Fruit fly (Drosophila melanogaster) whole organism, embryonic: Measurements from ENCODE around the gene Cat.
A peak's percentile ranks its signal among the peaks of the same experiment; 100 is the strongest.

ENCODE experiments used
- Ada2b ChIP-seq: fragments of 200-800 bp; sonication (Bioruptor generic); IDR thresholded peaks from 2 replicates; pipeline ENCODE4 v1.3.6; 2022; ENCODE audit warnings: missing biosample characterization, missing genetic modification characterization
- Adf1 ChIP-seq: fragments of 200-800 bp; sonication (Bioruptor generic); IDR thresholded peaks from 2 replicates; pipeline ENCODE4 v1.3.6; 2022; ENCODE audit warnings: missing biosample characterization, missing genetic modification characterization
- Atf6 ChIP-seq: fragments of 200-800 bp; sonication (Bioruptor generic); IDR thresholded peaks from 2 replicates; pipeline ENCODE4 v1.3.6; 2022; ENCODE audit warnings: missing biosample characterization, missing genetic modification characterization
- CG11085 ChIP-seq: fragments of 200-800 bp; sonication (Bioruptor generic); IDR thresholded peaks from 2 replicates; pipeline ENCODE4 v1.3.6; 2022; ENCODE audit warnings: missing biosample characterization, missing genetic modification characterization
- CG12219 ChIP-seq: fragments of 200-800 bp; sonication (Bioruptor generic); optimal IDR thresholded peaks from 3 replicates; lab custom pipeline; 2018; ENCODE audit warnings: missing biosample characterization, mild to moderate bottlenecking, missing genetic modification characterization
- CG12391 ChIP-seq: fragments of 200-800 bp; sonication (Bioruptor generic); optimal IDR thresholded peaks from 3 replicates; lab custom pipeline; 2018; ENCODE audit warnings: missing biosample characterization, mild to moderate bottlenecking, missing genetic modification characterization, moderate library complexity
- CG12659 ChIP-seq: fragments of 200-800 bp; sonication (Bioruptor generic); optimal IDR thresholded peaks from 3 replicates; lab custom pipeline; 2017; ENCODE audit warnings: mild to moderate bottlenecking, missing biosample characterization, missing genetic modification reagents, missing genetic modification characterization
- CG12942 ChIP-seq: fragments of 200-800 bp; sonication (Bioruptor generic); optimal IDR thresholded peaks from 3 replicates; lab custom pipeline; 2016; ENCODE audit warnings: missing biosample characterization, missing genetic modification characterization
- CG13775 ChIP-seq: fragments of 200-800 bp; sonication (Bioruptor generic); optimal IDR thresholded peaks from 3 replicates; lab custom pipeline; 2017; ENCODE audit warnings: missing biosample characterization, mild to moderate bottlenecking, missing genetic modification characterization
- CG1602 ChIP-seq: fragments of 200-800 bp; sonication (Bioruptor generic); optimal IDR thresholded peaks from 3 replicates; lab custom pipeline; 2016; ENCODE audit warnings: missing biosample characterization, missing genetic modification characterization
- CG17328 ChIP-seq: fragments of 200-800 bp; sonication (Bioruptor generic); IDR thresholded peaks from 2 replicates; pipeline ENCODE4 v1.3.6; 2022; ENCODE audit warnings: missing biosample characterization, missing genetic modification characterization
- CG17912 ChIP-seq: fragments of 200-800 bp; sonication (Bioruptor generic); optimal IDR thresholded peaks from 2 replicates; lab custom pipeline; 2018; ENCODE audit warnings: missing biosample characterization, mild to moderate bottlenecking, missing genetic modification characterization
- CG18262 ChIP-seq: fragments of 200-800 bp; optimal IDR thresholded peaks from 3 replicates; lab custom pipeline; 2019; ENCODE audit warnings: missing biosample characterization, mild to moderate bottlenecking, missing genetic modification characterization, moderate library complexity
- CG1832 ChIP-seq: fragments of 200-800 bp; sonication (Bioruptor generic); optimal IDR thresholded peaks from 2 replicates; lab custom pipeline; 2017; ENCODE audit warnings: missing biosample characterization, mild to moderate bottlenecking, missing genetic modification characterization, inconsistent platforms
- CG2120 ChIP-seq: fragments of 200-800 bp; sonication (Bioruptor generic); optimal IDR thresholded peaks from 3 replicates; lab custom pipeline; 2016; ENCODE audit warnings: missing biosample characterization, missing genetic modification characterization
- CG30431 ChIP-seq: fragments of 200-800 bp; sonication (Bioruptor generic); optimal IDR thresholded peaks from 2 replicates; lab custom pipeline; 2017; ENCODE audit warnings: missing biosample characterization, missing genetic modification characterization
- CG32772 ChIP-seq: fragments of 200-800 bp; sonication (Bioruptor generic); IDR thresholded peaks from 2 replicates; pipeline ENCODE4 v1.3.6; 2022; ENCODE audit warnings: missing biosample characterization, missing genetic modification characterization
- CG3281 ChIP-seq: fragments of 200-800 bp; sonication (Bioruptor generic); optimal IDR thresholded peaks from 3 replicates; lab custom pipeline; 2017; ENCODE audit warnings: missing biosample characterization, mild to moderate bottlenecking, missing genetic modification characterization
- CG34224 ChIP-seq: fragments of 200-800 bp; sonication (Bioruptor generic); IDR thresholded peaks from 3 replicates; pipeline ENCODE4 v1.3.6; 2022; ENCODE audit warnings: missing biosample characterization, missing genetic modification characterization; ENCODE audit not compliant: partially characterized antibody
- CG6272 ChIP-seq: fragments of 200-800 bp; sonication (Bioruptor generic); IDR thresholded peaks from 2 replicates; pipeline ENCODE4 v1.3.6; 2022; ENCODE audit warnings: missing biosample characterization, missing genetic modification characterization
- CG6765 ChIP-seq: fragments of 200-800 bp; sonication (Bioruptor generic); optimal IDR thresholded peaks from 3 replicates; lab custom pipeline; 2017; ENCODE audit warnings: missing biosample characterization, mild to moderate bottlenecking, missing genetic modification characterization
- CG7745 ChIP-seq: fragments of 200-800 bp; sonication (Bioruptor generic); optimal IDR thresholded peaks from 2 replicates; lab custom pipeline; 2018; ENCODE audit warnings: missing biosample characterization, mild to moderate bottlenecking, missing genetic modification characterization, moderate library complexity
- CG8290 ChIP-seq, 3 experiments: fragments of 200-800 bp; sonication (Bioruptor generic); optimal IDR thresholded peaks; 2 replicates each; lab custom pipeline; 2016 to 2019; ENCODE audit warnings: missing biosample characterization in 3 of 3, missing genetic modification characterization in 3 of 3, mild to moderate bottlenecking in 2 of 3, moderate library complexity in 1 of 3
- CG8359 ChIP-seq: fragments of 200-800 bp; sonication (Bioruptor generic); optimal IDR thresholded peaks from 2 replicates; lab custom pipeline; 2017; ENCODE audit warnings: missing biosample characterization, mild to moderate bottlenecking, missing genetic modification characterization, borderline replicate concordance
- CG9609 ChIP-seq: fragments of 200-800 bp; sonication (Bioruptor generic); optimal IDR thresholded peaks from 3 replicates; lab custom pipeline; 2016; ENCODE audit warnings: missing biosample characterization, missing genetic modification characterization
- Doc3 ChIP-seq: fragments of 200-800 bp; sonication (Bioruptor generic); IDR thresholded peaks from 3 replicates; pipeline ENCODE4 v1.3.6; 2022; ENCODE audit warnings: missing biosample characterization, missing genetic modification characterization; ENCODE audit not compliant: partially characterized antibody
- Drgx ChIP-seq: fragments of 200-800 bp; sonication (Bioruptor generic); IDR thresholded peaks from 2 replicates; pipeline ENCODE4 v1.3.6; 2022; ENCODE audit warnings: missing biosample characterization, missing genetic modification characterization
- HHEX ChIP-seq: fragments of 200-800 bp; sonication (Bioruptor generic); optimal IDR thresholded peaks from 3 replicates; lab custom pipeline; 2017; ENCODE audit warnings: missing biosample characterization, mild to moderate bottlenecking, missing genetic modification characterization, missing genetic modification reagents
- Hr78 ChIP-seq, 2 experiments: fragments of 200-800 bp in 1 of 2; fragments of >200 bp in 1 of 2; sonication (Bioruptor generic) in 1 of 2; optimal IDR thresholded peaks; 2 replicates each; lab custom pipeline; 2017 to 2019; ENCODE audit warnings: missing biosample characterization in 2 of 2, missing genetic modification characterization in 2 of 2, mild to moderate bottlenecking in 1 of 2, moderate library complexity in 1 of 2
- MESR4 ChIP-seq: fragments of 200-800 bp; sonication (Bioruptor generic); optimal IDR thresholded peaks from 2 replicates; lab custom pipeline; 2018; ENCODE audit warnings: missing biosample characterization, mild to moderate bottlenecking, missing genetic modification characterization, moderate library complexity
- Neu2 ChIP-seq: fragments of 200-800 bp; sonication (Bioruptor generic); optimal IDR thresholded peaks from 3 replicates; lab custom pipeline; 2016; ENCODE audit warnings: missing biosample characterization, missing genetic modification characterization, borderline replicate concordance
- Opbp ChIP-seq: fragments of 200-800 bp; sonication (Bioruptor generic); IDR thresholded peaks from 3 replicates; pipeline ENCODE4 v1.3.6; 2022; ENCODE audit warnings: missing biosample characterization, missing genetic modification characterization; ENCODE audit not compliant: partially characterized antibody
- Spps ChIP-seq: fragments of 200-800 bp; sonication (Bioruptor generic); optimal IDR thresholded peaks from 2 replicates; lab custom pipeline; 2018; ENCODE audit warnings: missing biosample characterization, mild to moderate bottlenecking, missing genetic modification characterization
- Xrp1 ChIP-seq: fragments of 200-800 bp; sonication (Bioruptor generic); IDR thresholded peaks from 2 replicates; pipeline ENCODE4 v1.3.6; 2022; ENCODE audit warnings: missing biosample characterization, missing genetic modification characterization
- disco-r ChIP-seq: fragments of 200-800 bp; sonication (Bioruptor generic); optimal IDR thresholded peaks from 2 replicates; lab custom pipeline; 2016; ENCODE audit warnings: missing biosample characterization, missing genetic modification characterization
- dysf ChIP-seq: fragments of 200-800 bp; sonication (Bioruptor generic); IDR thresholded peaks from 3 replicates; pipeline ENCODE4 v1.3.6; 2022; ENCODE audit warnings: missing biosample characterization, missing genetic modification characterization
- gce ChIP-seq: fragments of 200-800 bp; sonication (Bioruptor generic); IDR thresholded peaks from 3 replicates; pipeline ENCODE4 v1.3.6; 2022; ENCODE audit warnings: missing biosample characterization, missing genetic modification characterization
- gro ChIP-seq: fragments of 200-800 bp; sonication (Bioruptor generic); optimal IDR thresholded peaks from 2 replicates; lab custom pipeline; 2016; ENCODE audit warnings: missing biosample characterization, missing genetic modification characterization
- hb ChIP-seq: fragments of 200-800 bp; sonication (Bioruptor generic); IDR thresholded peaks from 3 replicates; pipeline ENCODE4 v1.3.6; 2022; ENCODE audit warnings: missing biosample characterization, missing genetic modification characterization; ENCODE audit not compliant: partially characterized antibody
- insv ChIP-seq, 2 experiments: fragments of 200-800 bp; sonication (Bioruptor generic); optimal IDR thresholded peaks; 3 replicates each; lab custom pipeline; 2016 to 2018; ENCODE audit warnings: missing biosample characterization in 2 of 2, missing genetic modification characterization in 2 of 2
- lilli ChIP-seq: fragments of 200-800 bp; sonication (Bioruptor generic); optimal IDR thresholded peaks from 3 replicates; lab custom pipeline; 2016; ENCODE audit warnings: missing biosample characterization, missing genetic modification characterization
- mirr ChIP-seq: fragments of 200-800 bp; sonication (Bioruptor generic); optimal IDR thresholded peaks from 3 replicates; lab custom pipeline; 2018; ENCODE audit warnings: missing biosample characterization, mild to moderate bottlenecking, missing genetic modification characterization
- p53 ChIP-seq: fragments of 200-800 bp; sonication (Bioruptor generic); optimal IDR thresholded peaks from 2 replicates; lab custom pipeline; 2016; ENCODE audit warnings: missing biosample characterization, missing genetic modification characterization
- sens ChIP-seq: fragments of 200-800 bp; sonication (Bioruptor generic); peaks from one replicate; lab custom pipeline; 2016; ENCODE audit warnings: missing biosample characterization, missing genetic modification characterization
- tll ChIP-seq, 2 experiments: fragments of 200-800 bp in 1 of 2; fragments of >200 bp in 1 of 2; sonication (Bioruptor generic) in 1 of 2; optimal IDR thresholded peaks; 2 replicates each; lab custom pipeline; 2017 to 2019; ENCODE audit warnings: missing biosample characterization in 2 of 2, missing genetic modification characterization in 2 of 2, mild to moderate bottlenecking in 1 of 2, moderate library complexity in 1 of 2
- tup ChIP-seq: fragments of 200-800 bp; sonication (Bioruptor generic); optimal IDR thresholded peaks from 2 replicates; lab custom pipeline; 2016; ENCODE audit warnings: missing biosample characterization, mild to moderate bottlenecking, missing genetic modification characterization, moderate library complexity
- tx ChIP-seq: fragments of 200-800 bp; sonication (Bioruptor generic); optimal IDR thresholded peaks from 2 replicates; lab custom pipeline; 2016; ENCODE audit warnings: missing biosample characterization, missing genetic modification characterization
- yki ChIP-seq: fragments of >200 bp; optimal IDR thresholded peaks from 3 replicates; lab custom pipeline; 2018

The Cat gene

dm6 chr3L:18789203-18790018 lies 33.0 kb upstream of the Cat start (continued):
- TF ChIP-seq CG12391 (tag; lab: Kevin White, UChicago) (peak; percentile 31), CG17328 (GFP tag; lab: Robert Waterston, UW) (peak; percentile 26; the same call in 1 of the 2 replicates), CG8359 (GFP tag; lab: Kevin White, UChicago) (no peak), Neu2 (no peak), MESR4 (GFP tag; lab: Kevin White, UChicago) (no peak), insv (GFP tag; optimal IDR thresholded peaks at IDR 0.05; lab: Kevin White, UChicago) (peak in 1 of 2 experiments; percentile 31), CG12219 (peak; percentile 31), CG32772 (no peak), tup (GFP tag; lab: Kevin White, UChicago) (no peak), CG30431 (GFP tag; lab: Kevin White, UChicago) (no peak), CG6765 (GFP tag; lab: Kevin White, UChicago) (peak; percentile 49), Drgx (GFP tag; lab: Robert Waterston, UW) (peak; percentile 41; the same call in 1 of the 2 replicates), p53 (no peak), sens (GFP tag; lab: Kevin White, UChicago) (peak; percentile 93), Opbp (no peak), CG13775 (GFP tag; lab: Kevin White, UChicago) (no peak), CG2120 (GFP tag; lab: Kevin White, UChicago) (peak; percentile 51), CG34224 (GFP tag; lab: Robert Waterston, UW) (no peak), CG18262 (tag; lab: Kevin White, UChicago) (no peak), tll (GFP tag; optimal IDR thresholded peaks at IDR 0.05; lab: Kevin White, UChicago) (no peak), Hr78 (GFP tag; optimal IDR thresholded peaks at IDR 0.05; lab: Kevin White, UChicago) (peak in 1 of 2 experiments; percentile 66), Atf6 (GFP tag; lab: Robert Waterston, UW) (peak; percentile 43; the same call in 1 of the 2 replicates), dysf (GFP tag; lab: Robert Waterston, UW) (peak; percentile 48; the same call in 1 of the 3 replicates), CG1602 (GFP tag; lab: Kevin White, UChicago) (no peak), CG12659 (GFP tag; lab: Kevin White, UChicago) (peak; percentile 62), CG11085 (no peak), tx (GFP tag; lab: Kevin White, UChicago) (no peak), Ada2b (GFP tag; lab: Robert Waterston, UW) (peak; percentile 16; the same call in 1 of the 2 replicates), CG8290 (GFP tag; optimal IDR thresholded peaks at IDR 0.05; lab: Kevin White, UChicago) (no peak), CG8290 (tag; optimal IDR thresholded peaks at IDR 0.05; lab: Kevin White, UChicago) (peak in 1 of 2 experiments; percentile 78), gro (GFP tag; lab: Kevin White, UChicago) (peak; percentile 78), Adf1 (GFP tag; lab: Robert Waterston, UW) (peak; percentile 72), mirr (GFP tag; lab: Kevin White, UChicago) (peak; percentile 97), Spps (tag; lab: Kevin White, UChicago) (no peak), hb (GFP tag; lab: Robert Waterston, UW) (no peak), CG17912 (peak; percentile 78), Xrp1 (GFP tag; lab: Robert Waterston, UW) (peak; percentile 40), CG3281 (GFP tag; lab: Kevin White, UChicago) (peak; percentile 67), CG6272 (no peak), disco-r (GFP tag; lab: Kevin White, UChicago) (no peak), gce (GFP tag; lab: Robert Waterston, UW) (peak; percentile 79; the same call in 2 of the 3 replicates), yki (lab: Kevin White, UChicago) (no peak), CG9609 (GFP tag; lab: Kevin White, UChicago) (no peak), lilli (GFP tag; lab: Kevin White, UChicago) (no peak), CG7745 (no peak), HHEX (GFP tag; lab: Kevin White, UChicago) (peak; percentile 69), CG12942 (GFP tag; lab: Kevin White, UChicago) (peak; percentile 10), Doc3 (GFP tag; lab: Robert Waterston, UW) (no peak), CG1832 (GFP tag; lab: Kevin White, UChicago) (peak; percentile 61)
